Fruit fly (Drosophila melanogaster) ovary, adult (tissue): ENCODE measurements around the gene RpL23A.

Experiments used
- CG17801 ChIP-seq: fragments of 200-800 bp; optimal IDR thresholded peaks from 2 replicates; lab custom pipeline; 2019; ENCODE audit warnings: missing biosample characterization, mild to moderate bottlenecking, missing genetic modification characterization, moderate library complexity; ENCODE audit not compliant: partially characterized antibody

The RpL23A gene

DNA sequence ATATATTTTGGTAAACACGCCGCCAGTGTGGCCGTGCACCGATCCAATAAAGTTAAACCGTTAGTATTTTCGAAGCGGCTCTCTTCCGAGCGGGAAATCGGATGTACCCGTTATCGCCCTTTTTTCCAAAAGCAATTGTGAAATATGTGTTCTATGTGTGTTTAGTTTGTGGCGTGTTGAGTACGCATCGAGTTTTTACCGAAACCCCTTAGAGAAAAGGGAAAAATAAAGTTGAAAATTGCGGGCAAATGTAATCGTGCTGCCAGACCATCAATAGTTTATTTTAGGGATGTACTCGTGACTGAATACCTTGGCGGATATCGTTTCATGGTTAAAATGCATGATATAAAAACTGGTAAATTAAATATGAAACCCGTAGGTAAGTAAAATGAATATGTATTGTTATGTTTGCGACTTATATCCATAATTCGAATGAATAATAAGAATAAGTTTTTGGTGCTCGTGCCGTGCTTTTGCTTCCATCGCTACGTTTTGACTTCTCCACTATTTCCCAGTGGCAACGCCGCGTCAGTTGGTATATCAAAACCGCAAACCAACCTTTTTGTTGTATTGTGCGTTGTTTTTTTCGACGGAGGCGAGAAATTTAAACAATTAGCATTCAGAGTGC lies 29.2 kb downstream of the RpL23A start, which contains the start of the genes Mettl2 and Bgb:
TSS of gene Mettl2 (minus strand) at position 51 of the 628 bp plus-strand sequence.
TSS of gene Bgb (plus strand) at position 527 of the 628 bp plus-strand sequence.
- peak; percentile 77 for TF ChIP-seq CG17801

DNA sequence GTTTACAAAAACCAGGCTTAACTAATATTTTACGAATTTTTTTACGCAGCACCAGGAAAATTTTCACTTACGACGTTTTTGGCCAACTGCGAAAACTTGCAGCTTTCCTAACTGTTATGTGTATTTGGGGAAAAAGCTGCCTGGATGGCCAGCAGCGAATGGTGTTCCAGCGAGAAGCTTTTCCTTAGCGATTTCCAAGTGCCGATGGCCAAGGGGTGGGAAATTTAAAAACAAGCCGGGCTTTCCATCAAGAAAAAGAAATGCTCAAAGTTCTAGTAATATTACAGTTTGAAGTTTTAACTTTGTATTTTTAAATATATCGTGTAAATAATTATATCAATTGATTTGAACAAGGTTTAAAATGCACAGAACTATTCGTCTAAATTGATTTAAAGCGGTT lies 30.8 kb downstream of the RpL23A start, which contains the start of gene nSyb:
TSS of gene nSyb (minus strand) at position 101 of the 400 bp plus-strand sequence.
- no peak for TF ChIP-seq CG17801

DNA sequence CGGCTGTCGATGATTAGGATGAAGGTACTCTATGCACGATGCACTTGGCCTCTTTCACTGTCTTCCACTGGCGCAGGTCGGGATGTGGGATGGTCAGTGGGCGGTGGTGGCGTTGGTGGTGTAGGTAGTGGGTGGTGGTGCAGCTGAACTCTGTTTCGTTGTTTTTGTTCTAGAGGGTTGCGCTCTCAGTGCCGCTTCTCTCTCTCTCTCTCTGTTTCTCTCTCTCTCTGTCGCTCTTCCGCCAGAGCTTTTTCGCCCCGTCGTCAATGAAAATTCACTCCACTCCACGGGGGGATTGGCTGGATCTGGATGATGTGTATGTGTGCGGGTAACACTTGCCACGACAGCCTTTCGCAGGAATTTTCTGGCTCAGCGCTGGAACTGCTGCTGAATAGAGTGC lies 31.6 kb downstream of the RpL23A start:
- TF ChIP-seq CG17801, result no peak

DNA sequence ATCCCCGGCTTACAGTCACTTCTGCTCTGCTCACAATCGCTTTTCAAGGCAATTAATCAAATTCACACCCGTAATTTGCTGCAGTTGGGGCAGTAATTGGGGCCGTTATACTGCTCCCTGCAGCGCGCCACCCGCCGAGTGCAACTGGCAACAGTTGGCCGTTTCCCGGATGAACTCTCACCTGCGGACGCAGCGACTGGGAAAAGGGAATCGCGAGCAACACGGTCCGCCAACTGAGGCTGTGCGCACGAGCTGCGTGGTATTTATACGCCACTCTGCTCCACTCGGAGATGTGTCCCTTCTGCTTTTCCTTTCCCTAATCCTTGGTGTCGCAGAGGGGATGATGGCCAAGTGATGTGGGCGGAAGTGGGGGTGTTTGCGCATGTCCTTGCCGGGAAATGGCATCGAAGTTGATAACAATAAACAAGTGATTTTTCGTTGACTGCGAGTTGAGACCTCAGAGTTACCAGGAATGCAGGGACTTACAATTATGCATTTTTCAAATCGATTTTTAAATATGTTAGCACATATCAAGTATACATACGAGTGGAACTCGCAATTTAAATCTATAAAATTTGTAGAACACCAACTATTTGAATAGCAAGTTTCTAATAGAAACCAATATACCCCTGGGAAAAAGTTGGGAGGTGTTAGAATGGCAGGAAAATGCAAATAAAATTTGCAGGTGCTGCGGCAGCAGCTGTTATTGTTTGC lies 39.2 kb downstream of the RpL23A start, which contains the start of gene GC:
TSS of gene GC (minus strand) at position 238 of the 714 bp plus-strand sequence.
- no peak for TF ChIP-seq CG17801

DNA sequence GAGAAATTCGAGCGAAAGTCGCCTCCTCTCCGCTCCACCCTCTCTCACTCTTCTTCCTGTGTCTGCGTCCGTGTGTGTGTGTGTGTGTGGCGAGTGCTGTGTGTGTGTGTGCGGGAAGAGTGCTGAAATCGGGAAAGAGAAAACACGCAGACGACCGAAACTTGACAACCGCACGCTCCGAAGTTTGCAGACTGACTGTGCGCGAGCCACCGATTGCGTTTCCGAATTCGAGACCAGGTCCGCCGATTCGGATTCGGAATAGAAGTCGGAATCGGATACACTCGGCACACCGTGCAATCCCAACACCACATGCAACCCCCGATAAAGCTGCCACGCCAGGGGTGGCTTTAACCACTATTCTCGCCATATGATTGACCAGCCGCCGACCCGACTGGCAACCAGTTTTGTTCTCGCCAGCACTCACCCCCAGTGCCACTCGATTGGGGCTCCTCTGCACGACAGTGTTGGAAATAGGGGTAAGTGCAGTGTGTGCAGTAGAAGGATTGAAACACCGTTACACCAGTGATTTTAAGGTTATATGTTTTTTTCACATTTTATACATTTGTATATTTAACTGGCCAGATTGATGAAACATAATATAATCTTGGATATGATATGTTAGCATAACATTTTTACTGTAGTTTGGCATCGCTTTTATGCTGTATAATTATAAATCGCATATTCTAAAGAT lies 40.1 kb downstream of the RpL23A start, which contains the start of gene CG13928:
TSS of gene CG13928 (minus strand) at position 202 of the 691 bp plus-strand sequence.
- no peak for TF ChIP-seq CG17801

DNA sequence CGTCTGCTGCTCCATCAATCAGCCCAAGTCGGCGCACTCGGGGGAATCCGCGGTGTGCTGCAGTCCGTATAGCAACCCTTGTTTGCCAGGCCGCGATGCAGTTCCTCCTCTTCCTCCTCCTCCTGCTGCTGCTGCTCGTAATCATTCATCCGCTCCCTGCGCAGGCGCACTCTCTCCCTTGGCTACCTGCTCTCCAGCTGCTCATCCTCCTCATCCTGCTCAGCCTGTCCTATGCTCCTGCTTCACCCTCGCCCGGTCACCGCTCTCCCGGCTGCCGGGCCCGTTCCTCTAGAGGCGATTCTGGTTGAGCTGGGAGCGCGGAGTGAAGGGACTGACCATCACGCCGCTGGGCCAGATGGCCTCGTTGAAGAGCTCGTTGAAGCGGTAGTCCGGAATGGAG lies 41.5 kb downstream of the RpL23A start:
- TF ChIP-seq CG17801, result no peak

DNA sequence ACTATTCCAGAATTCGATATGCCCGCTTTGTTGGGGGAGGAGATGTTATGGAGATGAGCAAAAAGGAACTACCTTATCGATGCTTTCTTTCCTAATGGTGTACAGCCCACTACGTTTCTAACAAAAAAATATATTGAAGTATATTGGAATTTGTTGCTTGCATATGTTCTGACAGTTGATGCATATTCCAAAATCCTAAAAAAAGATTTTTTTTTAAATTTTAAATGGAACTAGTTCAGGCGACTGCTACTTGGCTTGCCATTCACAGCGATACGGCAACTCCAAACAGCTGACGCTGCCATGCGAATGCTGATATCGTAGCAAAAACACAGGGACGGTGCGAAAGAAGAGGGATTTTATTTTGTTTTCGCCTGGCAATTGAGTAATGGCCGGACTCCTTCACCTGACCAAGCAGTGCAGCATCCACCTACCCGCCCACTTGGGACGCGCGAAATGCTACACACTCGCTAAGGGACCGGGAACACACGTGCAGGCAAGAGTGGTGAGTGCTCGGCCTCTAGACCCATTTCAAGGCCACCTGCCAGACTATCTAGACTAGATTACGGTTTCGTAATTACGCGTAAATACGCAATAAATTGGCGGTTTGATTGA lies 50.2 kb downstream of the RpL23A start, which contains the start of the genes CG13926, ABCB7 and CG33230:
TSS of gene CG13926 (minus strand) at position 43 of the 612 bp plus-strand sequence.
TSS of gene ABCB7 (plus strand) at position 299 of the 612 bp plus-strand sequence.
TSS of gene CG33230 (plus strand) at position 299 of the 612 bp plus-strand sequence.
- peak; percentile 39 for TF ChIP-seq CG17801
